Fruit fly (Drosophila melanogaster) whole organism, adult: ENCODE results near the gene CG17075.

Source experiments
- CG11617 ChIP-seq: fragments of 200-800 bp; sonication (Bioruptor generic); optimal IDR thresholded peaks from 2 replicates; lab custom pipeline; 2017; ENCODE audit warnings: mild to moderate bottlenecking, missing biosample characterization, missing genetic modification reagents, missing genetic modification characterization
- CG12768 ChIP-seq: fragments of 200-800 bp; sonication (Bioruptor generic); optimal IDR thresholded peaks from 2 replicates; lab custom pipeline; 2017; ENCODE audit warnings: missing biosample characterization, missing genetic modification characterization, mild to moderate bottlenecking, moderate library complexity, missing genetic modification reagents
- CG14711 ChIP-seq: fragments of 200-800 bp; sonication (Bioruptor generic); optimal IDR thresholded peaks from 2 replicates; lab custom pipeline; 2018; ENCODE audit warnings: missing biosample characterization, mild to moderate bottlenecking, missing genetic modification characterization, moderate library complexity
- CG1620 ChIP-seq: fragments of 200-800 bp; sonication (Bioruptor generic); optimal IDR thresholded peaks from 2 replicates; lab custom pipeline; 2016; ENCODE audit warnings: missing biosample characterization, missing genetic modification characterization
- CG33017 ChIP-seq: fragments of 200-800 bp; sonication (Bioruptor generic); optimal IDR thresholded peaks from 2 replicates; lab custom pipeline; 2018; ENCODE audit warnings: missing biosample characterization, mild to moderate bottlenecking, missing genetic modification characterization, moderate library complexity
- CG5204 ChIP-seq: fragments of 200-800 bp; sonication (Bioruptor generic); optimal IDR thresholded peaks from 2 replicates; lab custom pipeline; 2016; ENCODE audit warnings: missing biosample characterization, missing genetic modification characterization
- CG7045 ChIP-seq: fragments of 200-800 bp; sonication (Bioruptor generic); optimal IDR thresholded peaks from 2 replicates; lab custom pipeline; 2017; ENCODE audit warnings: missing biosample characterization, mild to moderate bottlenecking, missing genetic modification characterization
- CG7101 ChIP-seq: fragments of 200-800 bp; sonication (Bioruptor generic); optimal IDR thresholded peaks from 2 replicates; lab custom pipeline; 2018; ENCODE audit warnings: missing biosample characterization, mild to moderate bottlenecking, missing genetic modification characterization, moderate library complexity
- Clk ChIP-seq: fragments of 200-800 bp; sonication (Bioruptor generic); optimal IDR thresholded peaks from 2 replicates; lab custom pipeline; 2017; ENCODE audit warnings: missing biosample characterization, missing genetic modification characterization
- Crg-1 ChIP-seq: fragments of 200-800 bp; sonication (Bioruptor generic); optimal IDR thresholded peaks from 2 replicates; lab custom pipeline; 2016; ENCODE audit warnings: missing biosample characterization, missing genetic modification characterization
- Hr96 ChIP-seq: fragments of 200-800 bp; sonication (Bioruptor generic); optimal IDR thresholded peaks from 2 replicates; lab custom pipeline; 2016; ENCODE audit warnings: missing biosample characterization, missing genetic modification characterization
- Mnt ChIP-seq: fragments of 200-800 bp; sonication (Bioruptor generic); optimal IDR thresholded peaks from 2 replicates; lab custom pipeline; 2016; ENCODE audit warnings: missing biosample characterization, mild to moderate bottlenecking, missing genetic modification characterization
- bab1 ChIP-seq: fragments of 200-800 bp; sonication (Bioruptor generic); optimal IDR thresholded peaks from 3 replicates; lab custom pipeline; 2019; ENCODE audit warnings: missing biosample characterization, mild to moderate bottlenecking, missing genetic modification characterization, moderate library complexity
- cic ChIP-seq: fragments of 200-800 bp; sonication (Bioruptor generic); optimal IDR thresholded peaks from 2 replicates; lab custom pipeline; 2017; ENCODE audit warnings: missing biosample characterization, mild to moderate bottlenecking, missing genetic modification characterization, moderate library complexity
- cnc ChIP-seq, 2 experiments: fragments of >200 bp; optimal IDR thresholded peaks; 2 replicates each; lab custom pipeline; 2017
- kay ChIP-seq: fragments of 200-800 bp; sonication (Bioruptor generic); peaks from one replicate; lab custom pipeline; 2016; ENCODE audit warnings: missing biosample characterization, missing genetic modification characterization, borderline replicate concordance
- ovo ChIP-seq: fragments of 200-800 bp; sonication (Bioruptor generic); optimal IDR thresholded peaks from 2 replicates; lab custom pipeline; 2016; ENCODE audit warnings: missing biosample characterization, missing genetic modification characterization
- pad ChIP-seq: fragments of 200-800 bp; sonication (Bioruptor generic); optimal IDR thresholded peaks from 3 replicates; lab custom pipeline; 2017; ENCODE audit warnings: missing biosample characterization, missing genetic modification characterization, mild to moderate bottlenecking, moderate library complexity, missing genetic modification reagents
- tj ChIP-seq: fragments of 200-800 bp; sonication (Bioruptor generic); optimal IDR thresholded peaks from 3 replicates; lab custom pipeline; 2017; ENCODE audit warnings: missing biosample characterization, mild to moderate bottlenecking, missing genetic modification characterization, moderate library complexity
- toe ChIP-seq: fragments of 200-800 bp; sonication (Bioruptor generic); optimal IDR thresholded peaks from 2 replicates; lab custom pipeline; 2016; ENCODE audit warnings: missing biosample characterization, missing genetic modification characterization

Gene CG17075

dm6 chr2L:306188-306927 is 39.1 kb upstream of the CG17075 start:
- TF ChIP-seq pad (peak; percentile 39), CG7101 (tag; lab: Kevin White, UChicago) (no peak), ovo (GFP tag; lab: Kevin White, UChicago) (peak; percentile 41), cic (GFP tag; lab: Kevin White, UChicago) (peak; percentile 33), tj (no peak), CG7045 (no peak)

DNA sequence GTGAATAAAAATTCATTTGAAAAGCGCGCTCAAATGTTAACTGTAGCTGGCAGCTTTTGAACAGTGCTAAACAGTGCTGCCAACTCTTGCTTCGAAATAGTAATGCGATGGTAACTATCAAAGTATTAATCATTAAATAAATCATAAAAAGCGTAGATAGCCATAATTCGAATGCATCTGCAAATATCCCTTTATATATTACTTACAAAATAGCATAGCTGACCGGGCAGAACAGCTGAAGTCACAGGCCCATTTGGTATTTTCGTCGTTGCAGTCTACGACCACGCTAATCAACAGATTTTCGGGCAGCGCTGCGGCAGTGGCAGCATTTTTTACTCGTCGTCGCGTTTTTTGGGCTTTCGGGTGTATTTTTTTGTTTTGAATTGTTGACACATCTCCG is 38.3 kb upstream of the CG17075 start, which contains the start of gene Plc21C:
Gene Plc21C, plus strand, starts transcription at position 290 of the 400 bp plus-strand sequence.
- peak; percentile 82 for TF ChIP-seq ovo (GFP tag; lab: Kevin White, UChicago)
- peak; percentile 79 for TF ChIP-seq toe (GFP tag; lab: Kevin White, UChicago)
- TF ChIP-seq Hr96 (GFP tag; lab: Kevin White, UChicago), result no peak
- peak; percentile 43 for TF ChIP-seq Mnt (GFP tag; lab: Kevin White, UChicago)
- peak; percentile 24 for TF ChIP-seq CG11617 (GFP tag; lab: Kevin White, UChicago)
- peak; percentile 22 for TF ChIP-seq Crg-1 (GFP tag; lab: Kevin White, UChicago)
- TF ChIP-seq CG1620 (GFP tag; lab: Kevin White, UChicago), result peak; percentile 74
- no peak for TF ChIP-seq CG12768 (GFP tag; lab: Kevin White, UChicago)
- TF ChIP-seq cnc (optimal IDR thresholded peaks at IDR 0.05; lab: Kevin White, UChicago), result no peak
- peak; percentile 4 for TF ChIP-seq CG7045
- TF ChIP-seq tj, result no peak
- peak; percentile 35 for TF ChIP-seq cic (GFP tag; lab: Kevin White, UChicago)
- no peak for TF ChIP-seq kay (GFP tag; lab: Kevin White, UChicago)
- TF ChIP-seq CG33017 (tag; lab: Kevin White, UChicago), result peak; percentile 45
- no peak for TF ChIP-seq Clk (GFP tag; lab: Kevin White, UChicago)
- peak; percentile 45 for TF ChIP-seq CG14711
- peak; percentile 75 for TF ChIP-seq bab1 (GFP tag; lab: Kevin White, UChicago)
- peak; percentile 16 for TF ChIP-seq CG7101 (tag; lab: Kevin White, UChicago)
- peak; percentile 28 for TF ChIP-seq pad
- TF ChIP-seq CG5204, result no peak

DNA sequence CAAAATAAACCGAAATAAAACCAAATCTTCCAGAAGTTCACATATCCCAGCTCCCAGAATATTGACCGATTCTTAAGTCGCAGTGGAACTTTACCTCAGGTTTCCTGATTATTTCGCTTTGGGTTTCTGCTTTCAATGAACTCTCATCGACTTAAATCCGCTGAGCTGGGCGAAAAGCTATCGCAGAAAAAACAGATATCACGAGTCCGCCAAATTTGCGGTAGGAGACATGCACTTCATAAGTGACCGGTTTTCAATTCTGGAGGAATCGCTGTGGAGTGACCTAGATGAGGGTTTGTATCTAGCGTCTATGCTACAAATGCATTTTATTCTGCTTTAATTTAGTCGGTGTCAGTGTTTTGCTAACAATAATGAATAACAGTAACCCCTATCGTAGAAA is 37.9 kb upstream of the CG17075 start:
- no peak for TF ChIP-seq Clk (GFP tag; lab: Kevin White, UChicago)
- TF ChIP-seq tj, result peak; percentile 92

DNA sequence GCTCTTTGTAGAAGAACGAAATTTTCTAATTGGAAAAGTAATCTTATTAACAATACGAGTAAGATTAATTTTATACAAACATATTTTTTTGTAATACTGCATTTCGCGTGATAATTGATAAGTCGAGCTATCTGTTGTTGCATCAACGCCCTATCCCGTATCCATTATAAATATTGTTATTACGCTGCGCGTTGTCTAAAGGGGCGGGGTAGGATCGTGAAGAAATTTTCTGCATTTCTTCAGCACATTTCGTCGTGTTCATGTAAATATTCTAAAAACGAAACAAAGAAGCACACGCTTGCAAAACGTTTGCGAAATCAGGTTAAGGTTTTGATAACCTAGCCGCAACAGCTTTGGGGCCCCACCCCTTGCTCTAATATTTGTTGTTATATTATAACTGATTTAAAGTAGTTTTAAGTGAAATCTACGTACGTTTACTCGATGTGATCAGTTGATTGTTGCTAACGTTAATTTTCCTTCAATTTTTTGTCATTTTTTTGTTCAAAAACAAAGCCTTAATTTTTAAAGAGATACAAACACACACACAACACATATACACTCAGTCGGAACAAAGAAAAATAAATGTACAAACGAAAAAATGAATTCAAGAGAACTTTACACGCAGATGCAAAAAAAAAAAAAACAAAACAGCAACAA is 36.1 kb upstream of the CG17075 start:
- TF ChIP-seq kay (GFP tag; lab: Kevin White, UChicago) (peak; percentile 94), pad (no peak), tj (peak; percentile 66), toe (GFP tag; lab: Kevin White, UChicago) (no peak)

DNA sequence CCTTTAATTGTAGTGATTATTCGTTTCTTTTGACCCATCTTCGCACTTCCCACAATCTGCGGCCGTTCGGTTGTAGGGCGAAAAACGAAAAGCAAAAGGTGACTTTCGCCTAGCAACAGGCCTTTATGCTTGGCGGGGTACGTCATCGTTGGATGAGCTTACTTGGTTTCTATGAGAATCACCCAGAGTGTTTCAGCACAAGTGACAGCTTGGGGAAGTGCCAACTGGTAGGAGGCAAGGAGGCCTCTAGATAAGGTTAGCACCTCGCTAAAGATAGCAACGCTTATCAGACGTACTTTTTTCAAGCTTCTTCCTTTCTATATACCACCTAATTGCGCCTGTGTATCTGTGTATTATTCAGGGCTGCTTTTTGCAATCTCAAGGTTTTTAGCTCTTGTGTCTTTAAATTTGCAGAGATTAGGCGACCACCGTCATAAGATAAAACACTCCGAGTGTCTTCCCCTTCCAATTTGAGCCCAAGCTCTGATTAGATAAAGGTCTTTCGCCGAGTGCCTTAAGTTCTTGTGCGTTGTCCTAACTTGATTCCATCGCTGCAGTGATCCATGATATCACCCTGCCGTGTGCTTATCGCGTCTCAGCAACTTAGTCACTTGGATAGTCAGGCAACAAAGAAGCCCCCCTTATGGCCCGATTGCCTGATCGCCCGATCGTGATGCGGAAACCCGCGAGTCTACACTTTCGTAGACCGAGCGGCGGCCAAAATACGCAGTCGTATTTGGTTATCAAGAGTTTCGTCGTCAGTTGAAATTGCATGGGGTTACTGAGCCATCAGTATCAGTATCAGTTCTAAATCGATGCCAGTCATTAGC is 33.8 kb upstream of the CG17075 start:
- TF ChIP-seq CG14711 (no peak), pad (peak; percentile 55), cic (GFP tag; lab: Kevin White, UChicago) (peak; percentile 64), Mnt (GFP tag; lab: Kevin White, UChicago) (no peak), CG12768 (GFP tag; lab: Kevin White, UChicago) (no peak)

DNA sequence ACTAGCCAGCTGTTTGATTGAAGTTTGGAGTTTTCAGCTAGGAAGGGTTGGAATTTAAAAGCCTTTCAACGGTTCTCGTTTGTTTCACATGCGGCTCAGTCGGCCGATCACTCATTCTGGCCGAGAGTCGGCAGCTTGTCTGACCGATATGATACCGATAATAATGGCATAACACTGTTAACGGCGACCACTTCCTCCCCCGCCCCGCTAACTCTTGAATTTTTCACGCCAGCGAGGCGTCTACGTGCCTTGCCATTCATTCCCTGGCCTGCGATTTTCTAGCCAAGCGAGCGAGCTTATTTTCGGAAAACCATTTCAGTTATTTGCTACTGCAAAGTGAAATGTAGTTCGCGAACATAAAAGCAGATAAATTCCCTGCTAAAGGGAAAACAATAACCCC is 32.7 kb upstream of the CG17075 start:
- no peak for TF ChIP-seq cic (GFP tag; lab: Kevin White, UChicago)
- TF ChIP-seq kay (GFP tag; lab: Kevin White, UChicago), result no peak

DNA sequence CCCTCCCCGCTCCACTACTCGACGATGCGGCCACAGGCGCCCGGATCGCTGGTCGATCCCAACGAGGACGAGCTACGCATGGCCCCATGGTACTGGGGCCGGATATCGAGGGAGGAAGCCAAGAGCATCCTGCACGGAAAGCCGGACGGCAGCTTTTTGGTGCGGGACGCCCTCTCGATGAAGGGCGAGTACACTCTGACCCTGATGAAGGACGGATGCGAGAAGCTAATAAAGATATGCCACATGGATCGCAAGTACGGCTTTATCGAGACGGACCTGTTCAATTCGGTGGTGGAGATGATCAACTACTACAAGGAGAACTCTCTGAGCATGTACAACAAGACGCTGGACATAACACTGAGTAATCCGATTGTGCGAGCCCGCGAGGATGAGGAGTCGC is 31.7 kb upstream of the CG17075 start:
- TF ChIP-seq CG12768 (GFP tag; lab: Kevin White, UChicago), result no peak
- no peak for TF ChIP-seq bab1 (GFP tag; lab: Kevin White, UChicago)
- TF ChIP-seq CG33017 (tag; lab: Kevin White, UChicago), result no peak
- TF ChIP-seq cic (GFP tag; lab: Kevin White, UChicago), result no peak
- TF ChIP-seq Clk (GFP tag; lab: Kevin White, UChicago), result no peak
- no peak for TF ChIP-seq Hr96 (GFP tag; lab: Kevin White, UChicago)
- no peak for TF ChIP-seq CG11617 (GFP tag; lab: Kevin White, UChicago)
- no peak for TF ChIP-seq CG7045
